Worm (Caenorhabditis elegans): ENCODE data around the gene Y20C6A.1.

DNA sequence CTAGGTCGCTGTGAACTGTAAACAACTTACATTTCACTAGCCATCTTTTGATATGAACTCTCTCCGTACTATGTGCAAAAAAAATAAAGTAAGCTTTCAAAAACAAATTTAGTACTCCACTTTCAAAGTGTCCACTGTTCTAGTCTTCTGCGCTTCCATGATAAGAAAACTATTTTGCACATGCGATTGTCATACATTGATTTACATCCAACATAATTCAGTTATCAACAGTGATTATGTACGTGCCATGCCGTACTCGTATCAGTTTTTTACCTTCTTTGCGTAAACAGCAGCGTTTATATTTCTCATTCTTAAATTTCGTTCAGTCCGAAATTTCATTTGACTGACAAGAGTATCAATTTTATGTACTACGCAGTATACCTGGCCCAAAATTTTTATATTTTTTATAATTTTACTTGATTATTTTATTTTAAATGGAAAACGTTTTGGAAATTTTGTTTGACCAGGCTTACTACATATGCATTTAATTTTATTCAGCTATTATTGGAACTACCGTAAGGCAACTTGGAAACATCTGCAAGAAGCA lies 23.6 kb downstream of the Y20C6A.1 start, which contains the start of the genes fbxa-134 and F47H4.2:
- no peak for TF ChIP-seq elt-3 (tag; optimal IDR thresholded peaks at IDR 0.05)
- no peak for TF ChIP-seq nhr-237 (tag; optimal IDR thresholded peaks at IDR 0.05)
- TF ChIP-seq Y116A8C.19 (tag; optimal IDR thresholded peaks at IDR 0.05; ENCODE audit: borderline replicate concordance): no peak
- no peak for TF ChIP-seq sox-4 (tag; optimal IDR thresholded peaks at IDR 0.05)
- no peak for TF ChIP-seq pax-3 (tag; optimal IDR thresholded peaks at IDR 0.05)
- TF ChIP-seq ztf-11 (tag; optimal IDR thresholded peaks at IDR 0.05): no peak
- TF ChIP-seq unc-62 (GFP tag; optimal IDR thresholded peaks at IDR 0.05): no peak
- no peak for TF ChIP-seq ztf-4 (tag; optimal IDR thresholded peaks at IDR 0.05)
